Fruit fly (Drosophila melanogaster) whole organism, prepupa: ENCODE data around the gene CG7362.
A peak's percentile ranks its signal among the peaks of the same experiment; 100 is the strongest.

Experiments
- CG10631 ChIP-seq: fragments of 200-800 bp; sonication (Bioruptor generic); optimal IDR thresholded peaks from 2 replicates; lab custom pipeline; 2016; ENCODE audit warnings: missing biosample characterization, missing genetic modification characterization
- CG10669 ChIP-seq: fragments of 200-800 bp; sonication (Bioruptor generic); optimal IDR thresholded peaks from 3 replicates; lab custom pipeline; 2018; ENCODE audit warnings: missing biosample characterization, mild to moderate bottlenecking, missing genetic modification characterization, moderate library complexity
- CG11762 ChIP-seq: fragments of 200-800 bp; sonication (Bioruptor generic); optimal IDR thresholded peaks from 3 replicates; lab custom pipeline; 2016; ENCODE audit warnings: missing biosample characterization, missing genetic modification characterization; ENCODE audit not compliant: insufficient read depth
- CG11902 ChIP-seq: fragments of 200-800 bp; sonication (Bioruptor generic); optimal IDR thresholded peaks from 3 replicates; lab custom pipeline; 2016; ENCODE audit warnings: missing biosample characterization, missing genetic modification characterization
- CG15336 ChIP-seq: fragments of 200-800 bp; sonication (Bioruptor generic); IDR thresholded peaks from 2 replicates; pipeline ENCODE4 v1.3.6; 2022; ENCODE audit warnings: missing biosample characterization, missing genetic modification characterization
- CG1621 ChIP-seq: fragments of 200-800 bp; sonication (Bioruptor generic); optimal IDR thresholded peaks from 3 replicates; lab custom pipeline; 2018; ENCODE audit warnings: missing biosample characterization, mild to moderate bottlenecking, missing genetic modification characterization
- CG3032 ChIP-seq: fragments of 200-800 bp; optimal IDR thresholded peaks from 2 replicates; lab custom pipeline; 2019; ENCODE audit warnings: missing biosample characterization, mild to moderate bottlenecking, missing genetic modification characterization, moderate library complexity
- CG31627 ChIP-seq: fragments of 200-800 bp; sonication (Bioruptor generic); optimal IDR thresholded peaks from 3 replicates; lab custom pipeline; 2016; ENCODE audit warnings: missing biosample characterization, missing genetic modification characterization
- CG32006 ChIP-seq: fragments of 200-800 bp; sonication (Bioruptor generic); optimal IDR thresholded peaks from 3 replicates; lab custom pipeline; 2017; ENCODE audit warnings: missing biosample characterization, mild to moderate bottlenecking, missing genetic modification characterization
- CG3919 ChIP-seq: fragments of 200-800 bp; sonication (Bioruptor generic); optimal IDR thresholded peaks from 3 replicates; lab custom pipeline; 2016; ENCODE audit warnings: missing biosample characterization, missing genetic modification characterization
- CG6163 ChIP-seq: fragments of 200-800 bp; sonication (Bioruptor generic); IDR thresholded peaks from 3 replicates; pipeline ENCODE4 v1.3.6; 2022; ENCODE audit warnings: missing biosample characterization, missing genetic modification characterization
- CG6808 ChIP-seq: fragments of 200-800 bp; sonication (Bioruptor generic); optimal IDR thresholded peaks from 3 replicates; lab custom pipeline; 2017; ENCODE audit warnings: missing biosample characterization, missing genetic modification characterization, mild to moderate bottlenecking, moderate library complexity, missing genetic modification reagents
- CG6854 ChIP-seq: fragments of 200-800 bp; sonication (Bioruptor generic); optimal IDR thresholded peaks from 2 replicates; lab custom pipeline; 2017; ENCODE audit warnings: missing biosample characterization, mild to moderate bottlenecking, missing genetic modification characterization
- CG7368 ChIP-seq: fragments of 200-800 bp; sonication (Bioruptor generic); optimal IDR thresholded peaks from 3 replicates; lab custom pipeline; 2016; ENCODE audit warnings: missing biosample characterization, missing genetic modification characterization
- CG8119 ChIP-seq: fragments of 200-800 bp; sonication (Bioruptor generic); IDR thresholded peaks from 3 replicates; pipeline ENCODE4 v1.3.6; 2022; ENCODE audit warnings: missing biosample characterization, missing genetic modification characterization
- CG8319 ChIP-seq: fragments of 200-800 bp; sonication (Bioruptor generic); optimal IDR thresholded peaks from 3 replicates; lab custom pipeline; 2016; ENCODE audit warnings: missing biosample characterization, missing genetic modification characterization
- Eip75B ChIP-seq: fragments of 200-800 bp; sonication (Bioruptor generic); optimal IDR thresholded peaks from 3 replicates; lab custom pipeline; 2016; ENCODE audit warnings: missing biosample characterization, missing genetic modification characterization
- Eip78C ChIP-seq: fragments of 200-800 bp; sonication (Bioruptor generic); peaks from one replicate; lab custom pipeline; 2016; ENCODE audit warnings: missing biosample characterization, missing genetic modification characterization
- Eip93F ChIP-seq: fragments of 200-800 bp; sonication (Bioruptor generic); optimal IDR thresholded peaks from 2 replicates; lab custom pipeline; 2016; ENCODE audit warnings: missing biosample characterization, mild to moderate bottlenecking, missing genetic modification characterization
- Gug ChIP-seq: fragments of 200-800 bp; sonication (Bioruptor generic); IDR thresholded peaks from 2 replicates; pipeline ENCODE4 v1.3.6; 2022; ENCODE audit warnings: missing biosample characterization, missing genetic modification characterization
- Hr39 ChIP-seq: fragments of 200-800 bp; sonication (Bioruptor generic); optimal IDR thresholded peaks from 2 replicates; lab custom pipeline; 2016; ENCODE audit warnings: missing biosample characterization, missing genetic modification characterization
- Hr4 ChIP-seq: fragments of 200-800 bp; sonication (Bioruptor generic); optimal IDR thresholded peaks from 3 replicates; lab custom pipeline; 2016; ENCODE audit warnings: missing biosample characterization, missing genetic modification characterization
- Lpt ChIP-seq: fragments of 200-800 bp; sonication (Bioruptor generic); optimal IDR thresholded peaks from 3 replicates; lab custom pipeline; 2016; ENCODE audit warnings: missing biosample characterization, missing genetic modification characterization
- Met ChIP-seq: fragments of 200-800 bp; sonication (Bioruptor generic); optimal IDR thresholded peaks from 3 replicates; lab custom pipeline; 2016; ENCODE audit warnings: missing biosample characterization, missing genetic modification characterization
- OdsH ChIP-seq: fragments of 200-800 bp; sonication (Bioruptor generic); optimal IDR thresholded peaks from 3 replicates; lab custom pipeline; 2016; ENCODE audit warnings: missing biosample characterization, missing genetic modification characterization
- Smox ChIP-seq: fragments of 200-800 bp; sonication (Bioruptor generic); optimal IDR thresholded peaks from 3 replicates; lab custom pipeline; 2016; ENCODE audit warnings: missing biosample characterization, missing genetic modification characterization
- Sox102F ChIP-seq: fragments of 200-800 bp; sonication (Bioruptor generic); optimal IDR thresholded peaks from 2 replicates; lab custom pipeline; 2016; ENCODE audit warnings: missing biosample characterization, mild to moderate bottlenecking, missing genetic modification characterization
- Sox14 ChIP-seq: fragments of 200-800 bp; sonication (Bioruptor generic); optimal IDR thresholded peaks from 3 replicates; lab custom pipeline; 2016; ENCODE audit warnings: missing biosample characterization, missing genetic modification characterization
- achi ChIP-seq: fragments of 200-800 bp; sonication (Bioruptor generic); optimal IDR thresholded peaks from 3 replicates; lab custom pipeline; 2016; ENCODE audit warnings: missing biosample characterization, missing genetic modification characterization
- acj6 ChIP-seq: fragments of 200-800 bp; sonication (Bioruptor generic); optimal IDR thresholded peaks from 3 replicates; lab custom pipeline; 2016; ENCODE audit warnings: missing biosample characterization, missing genetic modification characterization
- cyc ChIP-seq: fragments of 200-800 bp; sonication (Bioruptor generic); optimal IDR thresholded peaks from 3 replicates; lab custom pipeline; 2016; ENCODE audit warnings: missing biosample characterization, missing genetic modification characterization
- dsx ChIP-seq: fragments of 200-800 bp; optimal IDR thresholded peaks from 3 replicates; lab custom pipeline; 2019; ENCODE audit warnings: missing biosample characterization, mild to moderate bottlenecking, missing genetic modification characterization, moderate library complexity; ENCODE audit not compliant: poor library complexity, severe bottlenecking
- fd59A ChIP-seq: fragments of 200-800 bp; sonication (Bioruptor generic); optimal IDR thresholded peaks from 2 replicates; lab custom pipeline; 2017; ENCODE audit warnings: missing biosample characterization, mild to moderate bottlenecking, missing genetic modification characterization, missing genetic modification reagents
- fd85E ChIP-seq: fragments of 200-800 bp; sonication (Bioruptor generic); optimal IDR thresholded peaks from 3 replicates; lab custom pipeline; 2016; ENCODE audit warnings: missing biosample characterization, missing genetic modification characterization
- lz ChIP-seq: fragments of 200-800 bp; sonication (Bioruptor generic); optimal IDR thresholded peaks from 3 replicates; lab custom pipeline; 2016; ENCODE audit warnings: missing biosample characterization, missing genetic modification characterization
- net ChIP-seq: fragments of 200-800 bp; sonication (Bioruptor generic); optimal IDR thresholded peaks from 3 replicates; lab custom pipeline; 2016; ENCODE audit warnings: missing biosample characterization, missing genetic modification characterization
- pdm3 ChIP-seq: fragments of 200-800 bp; sonication (Bioruptor generic); optimal IDR thresholded peaks from 3 replicates; lab custom pipeline; 2016; ENCODE audit warnings: missing biosample characterization, missing genetic modification characterization
- salr ChIP-seq, 2 experiments: fragments of 200-800 bp; sonication (Bioruptor generic); optimal IDR thresholded peaks; 3 replicates each; lab custom pipeline; 2016 to 2018; ENCODE audit warnings: missing biosample characterization in 2 of 2, missing genetic modification characterization in 2 of 2, mild to moderate bottlenecking in 1 of 2
- ss ChIP-seq, 2 experiments: fragments of 200-800 bp; sonication (Bioruptor generic); optimal IDR thresholded peaks; 2 replicates in 1 of 2; 3 replicates in 1 of 2; lab custom pipeline; 2017 to 2018; ENCODE audit warnings: mild to moderate bottlenecking in 2 of 2, missing biosample characterization in 2 of 2, missing genetic modification characterization in 2 of 2, moderate library complexity in 1 of 2
- topi ChIP-seq: fragments of 200-800 bp; sonication (Bioruptor generic); optimal IDR thresholded peaks from 3 replicates; lab custom pipeline; 2016; ENCODE audit warnings: missing biosample characterization, missing genetic modification characterization
- vri ChIP-seq: fragments of 200-800 bp; sonication (Bioruptor generic); optimal IDR thresholded peaks from 3 replicates; lab custom pipeline; 2016; ENCODE audit warnings: missing biosample characterization, mild to moderate bottlenecking, missing genetic modification characterization

Gene CG7362

DNA sequence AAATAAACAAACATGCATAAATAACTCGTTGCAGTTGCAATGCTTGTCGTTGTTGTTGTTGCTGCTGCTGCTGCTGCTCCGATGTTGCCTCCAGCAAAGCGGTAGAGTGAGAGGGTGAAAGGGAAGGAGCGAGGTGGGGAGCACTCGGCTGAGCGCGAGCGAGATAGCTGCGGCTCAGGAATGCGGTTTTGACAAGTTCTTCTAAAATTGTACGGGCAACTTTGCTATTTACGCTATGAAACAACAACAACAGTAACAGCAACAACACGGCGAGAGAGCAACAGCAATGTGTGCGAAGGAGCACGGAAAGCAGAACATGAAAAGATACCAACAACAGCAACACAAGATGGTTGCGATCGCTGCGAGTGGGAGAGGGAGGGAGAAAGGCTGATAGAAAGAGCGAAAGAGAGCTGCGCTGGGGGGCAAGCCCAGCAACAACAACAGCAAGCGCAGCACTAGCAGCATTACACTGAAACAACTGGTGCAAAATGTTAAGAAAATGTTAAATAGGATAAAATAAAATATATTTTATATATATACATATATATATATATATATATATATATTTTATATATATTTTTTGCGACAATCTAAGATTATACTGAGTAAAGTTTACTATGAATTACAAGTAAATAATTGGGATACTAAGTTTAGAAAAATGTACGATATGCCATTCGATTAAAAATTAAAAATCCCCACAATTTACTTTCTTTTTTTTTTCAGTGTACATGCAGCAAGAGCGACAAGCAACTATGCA lies 39.9 kb downstream of the CG7362 start (continued):
- TF ChIP-seq CG10669 (GFP tag; lab: Kevin White, UChicago) (peak; percentile 90), Sox102F (GFP tag; lab: Kevin White, UChicago) (no peak), OdsH (GFP tag; lab: Kevin White, UChicago) (peak; percentile 42), Gug (peak; percentile 34; the same call in 1 of the 2 replicates), CG11902 (GFP tag; lab: Kevin White, UChicago) (peak; percentile 49), ss (GFP tag; optimal IDR thresholded peaks at IDR 0.05; lab: Kevin White, UChicago) (peak; percentile 35 to 78), pdm3 (GFP tag; lab: Kevin White, UChicago) (no peak), CG10631 (peak; percentile 59), Eip93F (GFP tag; lab: Kevin White, UChicago) (no peak), lz (GFP tag; lab: Kevin White, UChicago) (no peak), CG6808 (GFP tag; lab: Kevin White, UChicago) (peak; percentile 93), acj6 (GFP tag; lab: Kevin White, UChicago) (peak; percentile 5), Eip75B (peak; percentile 30), CG1621 (tag; lab: Kevin White, UChicago) (peak; percentile 59), Smox (GFP tag; lab: Kevin White, UChicago) (no peak), CG3032 (tag; lab: Kevin White, UChicago) (peak; percentile 77), fd59A (no peak), net (GFP tag; lab: Kevin White, UChicago) (no peak), CG3919 (GFP tag; lab: Kevin White, UChicago) (peak; percentile 89), CG7368 (peak; percentile 20), achi (peak; percentile 59), cyc (peak; percentile 48), CG6854 (no peak), Lpt (GFP tag; lab: Kevin White, UChicago) (peak; percentile 79), Met (no peak), CG31627 (GFP tag; lab: Kevin White, UChicago) (no peak), CG6163 (GFP tag; lab: Robert Waterston, UW) (peak; percentile 82), CG11762 (GFP tag; lab: Kevin White, UChicago) (peak; percentile 84)

DNA sequence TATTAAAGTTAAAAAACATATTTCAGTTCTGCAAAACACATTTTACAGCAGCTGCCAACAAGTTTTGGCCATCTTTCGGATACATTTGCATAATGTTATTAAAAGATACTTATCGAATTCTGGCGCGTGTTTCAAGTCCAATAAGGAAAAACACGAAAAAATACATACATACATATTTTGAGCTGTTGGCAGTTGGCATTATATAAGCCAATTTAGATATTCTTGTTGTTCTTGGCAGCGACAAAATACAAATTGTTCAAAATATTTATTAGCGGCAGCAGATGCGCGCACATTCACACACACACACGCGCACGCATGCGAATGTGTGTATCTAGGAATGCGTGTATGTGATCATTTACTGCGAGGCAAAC lies 40.5 kb downstream of the CG7362 start:
- TF ChIP-seq Hr39 (no peak), topi (GFP tag; lab: Kevin White, UChicago) (no peak), fd59A (no peak), CG8319 (GFP tag; lab: Kevin White, UChicago) (no peak), CG8119 (GFP tag; lab: Robert Waterston, UW) (no peak)
- TF ChIP-seq, all 60 proteins: peak for 0

DNA sequence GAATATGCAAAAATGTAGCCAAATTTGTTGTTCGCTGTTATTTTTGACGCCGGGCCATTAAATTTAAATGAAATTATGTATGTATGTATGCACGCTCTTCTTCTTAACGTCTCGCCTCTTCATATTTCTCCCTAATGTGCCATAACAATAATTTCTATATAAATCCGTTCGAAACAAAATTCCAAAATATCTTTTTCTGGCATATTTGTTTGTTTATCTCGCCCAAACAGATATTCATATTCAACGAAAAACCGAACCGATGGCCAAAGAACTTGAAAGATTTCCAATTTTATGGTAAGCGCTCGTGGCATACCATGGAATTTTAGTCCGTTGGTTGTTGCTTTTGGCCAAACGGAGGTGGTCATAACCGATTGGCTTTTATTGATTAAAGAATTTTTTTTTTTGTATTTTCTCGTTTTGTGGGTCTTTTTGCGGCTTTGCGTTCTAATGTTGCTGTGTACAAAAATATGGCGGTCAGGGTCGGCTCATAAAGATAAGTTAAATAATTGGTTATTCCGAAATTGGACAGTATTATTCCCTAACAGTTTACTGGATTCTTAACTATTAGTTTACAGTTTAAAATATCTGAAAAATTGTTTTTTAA lies 41.0 kb downstream of the CG7362 start:
- TF ChIP-seq Eip78C (GFP tag; lab: Kevin White, UChicago) (peak; percentile 16), CG7368 (no peak), Gug (no peak)

DNA sequence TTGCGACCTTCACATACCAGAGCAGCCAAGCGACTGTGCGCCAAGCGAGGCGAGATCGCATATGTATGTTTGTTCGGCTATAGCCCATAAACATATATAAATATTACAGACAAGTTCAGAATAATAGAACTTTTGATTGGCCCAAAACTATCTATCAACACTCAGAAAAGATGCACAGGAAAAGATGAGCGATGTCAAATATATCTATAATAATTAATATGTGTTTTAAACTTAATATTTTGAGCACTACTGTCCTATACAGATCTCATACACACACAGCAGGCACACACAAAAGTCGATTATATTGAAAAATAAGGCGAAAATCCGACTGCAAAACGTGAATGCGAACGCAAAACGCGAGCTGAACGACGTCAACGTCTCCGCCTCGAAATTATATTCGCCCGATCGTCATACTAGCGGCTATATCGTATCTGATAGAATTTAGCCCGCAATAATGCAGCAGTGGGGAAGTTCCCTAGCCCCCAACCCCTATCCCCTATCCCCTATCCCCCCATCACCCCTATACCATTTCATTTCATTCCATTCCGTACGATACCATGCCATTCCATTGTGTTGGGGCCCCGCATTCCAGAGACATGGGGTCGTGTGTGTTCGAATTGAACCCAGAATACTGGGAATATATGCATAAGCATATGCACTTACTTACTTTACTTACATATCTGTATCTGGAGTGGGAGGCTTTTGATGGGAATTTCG lies 42.7 kb downstream of the CG7362 start:
- TF ChIP-seq Eip78C (GFP tag; lab: Kevin White, UChicago) (peak; percentile 90), CG8119 (GFP tag; lab: Robert Waterston, UW) (peak; percentile 45; the same call in 1 of the 3 replicates), ss (GFP tag; optimal IDR thresholded peaks at IDR 0.05; lab: Kevin White, UChicago) (peak in 1 of 2 experiments; percentile 35), CG7368 (peak; percentile 1), net (GFP tag; lab: Kevin White, UChicago) (peak; percentile 11), CG1621 (tag; lab: Kevin White, UChicago) (peak; percentile 26), fd85E (no peak), dsx (GFP tag; lab: Kevin White, UChicago) (peak; percentile 14), CG11762 (GFP tag; lab: Kevin White, UChicago) (peak; percentile 15), topi (GFP tag; lab: Kevin White, UChicago) (peak; percentile 18), Hr4 (GFP tag; lab: Kevin White, UChicago) (no peak), CG32006 (GFP tag; lab: Kevin White, UChicago) (no peak), CG10631 (peak; percentile 12), fd59A (no peak), CG15336 (GFP tag; lab: Robert Waterston, UW) (peak; percentile 66), vri (GFP tag; lab: Kevin White, UChicago) (no peak), salr (GFP tag; optimal IDR thresholded peaks at IDR 0.05; lab: Kevin White, UChicago) (no peak), CG3032 (tag; lab: Kevin White, UChicago) (peak; percentile 23), CG3919 (GFP tag; lab: Kevin White, UChicago) (peak; percentile 39), Sox14 (GFP tag; lab: Kevin White, UChicago) (peak; percentile 9), lz (GFP tag; lab: Kevin White, UChicago) (peak; percentile 14)
